Worm (Caenorhabditis elegans) whole organism, dauer: ENCODE data around the gene zig-12.

Experiments used
- unc-62 ChIP-seq: sonication (generic microtip); optimal IDR thresholded peaks from 2 replicates; lab custom pipeline; 2017; ENCODE audit warnings: missing biosample characterization, missing genetic modification reagents, missing genetic modification characterization

The zig-12 gene

ce11 chrX:8744192-8744985 lies 19.3 kb upstream of the zig-12 start:
- TF ChIP-seq unc-62 (GFP tag; lab: Kevin White, UChicago), result no peak

- TF ChIP-seq unc-62 (GFP tag; lab: Kevin White, UChicago), result no peak
Measured at ce11 chrX:8745524-8745923, 18.2 kb upstream of the zig-12 start.

ce11 chrX:8750209-8750608 lies 13.5 kb upstream of the zig-12 start:
- no peak for TF ChIP-seq unc-62 (GFP tag; lab: Kevin White, UChicago)

DNA sequence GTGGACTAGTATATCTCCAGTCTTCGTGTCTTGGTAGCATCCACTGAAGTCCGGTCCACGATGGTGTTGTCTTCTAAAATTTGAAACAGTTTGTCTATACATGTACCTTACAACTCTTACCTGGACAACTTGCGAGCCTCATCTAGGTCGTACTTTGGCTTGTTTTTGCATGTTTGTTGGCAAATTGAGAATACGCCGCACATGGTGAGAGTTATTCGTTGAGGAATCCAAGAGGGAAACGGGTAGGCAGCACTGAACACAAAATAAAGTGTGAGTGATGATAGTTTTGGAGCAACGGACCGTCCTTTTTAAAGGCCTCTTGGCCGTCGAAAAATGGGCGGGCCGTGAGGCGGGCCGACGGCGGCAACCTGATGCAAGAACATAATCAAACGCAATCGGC lies 13.0 kb upstream of the zig-12 start, which contains the start of gene asns-2:
Gene asns-2 (minus strand): TSS at position 282 of the 400 bp plus-strand sequence.
- TF ChIP-seq unc-62 (GFP tag; lab: Kevin White, UChicago), result no peak

DNA sequence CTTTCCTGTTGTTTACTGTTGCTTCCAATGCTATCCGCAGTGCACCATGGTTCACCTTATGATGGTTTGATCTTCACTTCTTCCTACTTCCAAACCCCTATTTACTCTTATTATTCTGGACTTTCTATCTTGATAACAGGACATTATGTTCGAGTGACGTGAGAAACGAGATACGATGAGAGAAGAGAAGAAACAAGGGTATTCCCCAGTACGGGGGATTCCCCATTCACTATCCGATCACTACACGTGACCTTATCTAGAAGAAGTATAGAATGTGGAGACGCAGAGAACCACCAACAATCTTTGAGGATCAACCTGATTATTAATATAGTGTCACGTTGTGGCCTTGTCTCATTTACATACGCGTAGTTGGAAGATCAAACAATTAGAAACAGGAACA lies 11.2 kb upstream of the zig-12 start:
- TF ChIP-seq unc-62 (GFP tag; lab: Kevin White, UChicago), result no peak

DNA sequence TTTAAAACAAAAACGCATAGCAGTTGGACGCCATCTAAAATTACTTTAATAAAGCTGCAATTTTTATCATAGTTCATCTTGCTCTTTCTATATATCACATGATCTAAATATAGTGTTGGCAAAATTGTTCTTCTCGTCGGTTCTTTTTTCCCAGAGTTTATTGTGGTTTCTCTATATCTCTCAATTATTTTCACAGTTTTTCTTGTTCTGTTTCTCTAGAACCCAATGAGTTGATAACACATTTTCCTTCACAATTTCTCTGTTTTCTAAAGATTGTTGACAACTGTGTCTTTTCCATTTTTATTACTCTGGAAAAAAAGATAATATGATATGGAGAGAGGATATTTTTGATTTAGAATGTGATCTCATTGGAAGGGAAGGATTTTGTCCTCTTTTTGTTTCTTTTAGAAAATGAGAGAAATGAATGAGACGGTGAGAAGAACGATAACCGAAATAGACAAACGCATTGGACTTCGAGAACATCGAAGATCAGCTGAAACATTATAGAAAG lies 9.4 kb upstream of the zig-12 start:
- no peak for TF ChIP-seq unc-62 (GFP tag; lab: Kevin White, UChicago)

ce11 chrX:8755987-8756386 lies 7.7 kb upstream of the zig-12 start:
- no peak for TF ChIP-seq unc-62 (GFP tag; lab: Kevin White, UChicago)

ce11 chrX:8761060-8761459 lies 2.6 kb upstream of the zig-12 start:
- no peak for TF ChIP-seq unc-62 (GFP tag; lab: Kevin White, UChicago)

ce11 chrX:8761497-8761896 lies 2.2 kb upstream of the zig-12 start, which contains the start of gene M02D8.5:
M02D8.5 (minus strand) TSS chrX:8761597.
- TF ChIP-seq unc-62 (GFP tag; lab: Kevin White, UChicago), result no peak

ce11 chrX:8762927-8763326 lies 780 bp upstream of the zig-12 start:
- TF ChIP-seq unc-62 (GFP tag; lab: Kevin White, UChicago), result no peak

ce11 chrX:8764044-8764443 lies 337 bp downstream of the zig-12 start:
- TF ChIP-seq unc-62 (GFP tag; lab: Kevin White, UChicago), result no peak

DNA sequence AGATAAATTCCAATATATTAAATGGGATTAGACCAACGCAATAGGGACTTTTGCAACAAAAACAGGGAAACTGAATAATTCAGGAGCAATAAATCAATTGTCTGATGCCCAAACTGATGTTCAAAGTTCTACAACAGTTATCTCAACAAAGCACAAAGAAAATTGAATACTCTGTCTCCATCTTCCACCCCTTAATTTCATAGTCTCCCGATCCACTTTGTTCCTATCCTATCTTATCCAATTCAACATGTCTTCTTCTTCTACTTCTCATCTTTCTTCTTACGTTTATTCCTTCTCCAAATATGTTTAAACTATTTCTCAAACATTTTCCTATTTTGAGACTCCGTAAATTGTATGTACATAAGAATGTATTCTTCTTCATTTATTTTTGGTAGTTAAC lies 6.6 kb downstream of the zig-12 start:
- no peak for TF ChIP-seq unc-62 (GFP tag; lab: Kevin White, UChicago)

- no peak for TF ChIP-seq unc-62 (GFP tag; lab: Kevin White, UChicago)
Measured at ce11 chrX:8778558-8778957, 14.9 kb downstream of the zig-12 start, which contains the start of gene ZK721.4. ZK721.4 (plus strand) TSS chrX:8778858.

DNA sequence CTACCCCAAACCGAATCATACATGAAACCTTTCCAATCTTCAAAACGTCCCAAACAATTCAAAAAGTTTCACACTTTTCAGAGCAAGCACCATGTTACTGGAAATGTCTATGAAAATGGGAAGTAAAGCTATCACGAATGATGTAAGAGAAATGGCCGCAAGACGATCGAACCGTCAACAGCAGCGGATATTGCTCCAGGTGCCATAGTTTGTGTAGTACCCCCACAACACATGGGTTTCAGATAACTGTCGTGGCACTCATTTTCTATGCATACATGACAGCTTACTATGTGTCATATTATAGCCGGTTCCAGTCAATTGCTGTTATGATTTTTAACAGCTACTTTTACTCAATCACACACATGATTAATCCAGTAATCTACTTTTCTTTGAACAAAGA lies 20.5 kb downstream of the zig-12 start, which contains the start of gene ZK721.3:
Gene ZK721.3 (plus strand): TSS at position 301 of the 400 bp plus-strand sequence.
- no peak for TF ChIP-seq unc-62 (GFP tag; lab: Kevin White, UChicago)

ce11 chrX:8786687-8787086 lies 23.0 kb downstream of the zig-12 start:
- TF ChIP-seq unc-62 (GFP tag; lab: Kevin White, UChicago), result no peak

DNA sequence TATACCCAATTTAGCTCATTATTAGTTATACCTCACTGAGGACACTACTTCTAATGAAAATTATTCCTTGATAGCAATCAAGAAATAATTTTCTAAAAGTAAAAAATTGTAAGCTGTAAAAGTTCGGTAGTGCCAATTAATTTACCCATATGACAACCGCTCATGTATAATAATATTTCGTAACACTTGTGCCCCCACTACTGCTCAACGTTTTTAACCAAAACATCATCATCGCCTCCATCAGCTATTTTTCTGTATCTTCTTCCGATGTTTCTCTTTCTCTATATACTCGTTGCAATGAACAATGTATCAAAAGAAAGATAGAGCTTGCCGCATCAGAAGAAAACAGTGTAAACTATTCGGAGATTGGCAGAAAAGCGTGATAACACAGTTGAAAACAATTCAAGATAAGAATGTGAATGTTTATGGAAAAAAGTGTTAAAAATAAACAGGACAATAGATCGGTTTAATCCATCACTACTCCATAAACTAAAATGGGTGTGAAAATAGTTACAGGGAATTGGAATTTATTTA lies 24.0 kb downstream of the zig-12 start:
- no peak for TF ChIP-seq unc-62 (GFP tag; lab: Kevin White, UChicago)
